Fruit fly (Drosophila melanogaster) whole organism, embryonic: Measurements from ENCODE around the gene Targ3.

Experiments used
- B-H1 ChIP-seq: fragments of 200-800 bp; sonication (Bioruptor generic); IDR thresholded peaks from 3 replicates; pipeline ENCODE4 v1.3.6; 2022; ENCODE audit warnings: missing biosample characterization, missing genetic modification characterization
- Bgb ChIP-seq: fragments of 200-800 bp; sonication (Bioruptor generic); IDR thresholded peaks from 2 replicates; pipeline ENCODE4 v1.3.6; 2022; ENCODE audit warnings: missing biosample characterization, missing genetic modification characterization; ENCODE audit not compliant: partially characterized antibody
- C15 ChIP-seq: fragments of 200-800 bp; sonication (Bioruptor generic); IDR thresholded peaks from 3 replicates; pipeline ENCODE4 v1.3.6; 2022; ENCODE audit warnings: missing biosample characterization, missing genetic modification characterization
- CG10267 ChIP-seq: fragments of 200-800 bp; sonication (Bioruptor generic); optimal IDR thresholded peaks from 2 replicates; lab custom pipeline; 2018; ENCODE audit warnings: missing biosample characterization, mild to moderate bottlenecking, missing genetic modification characterization, moderate library complexity
- CG10462 ChIP-seq: fragments of 200-800 bp; sonication (Bioruptor generic); optimal IDR thresholded peaks from 2 replicates; lab custom pipeline; 2016; ENCODE audit warnings: missing biosample characterization, missing genetic modification characterization
- CG11093 ChIP-seq: fragments of 200-800 bp; sonication (Bioruptor generic); IDR thresholded peaks from 3 replicates; pipeline ENCODE4 v1.3.6; 2022; ENCODE audit warnings: missing biosample characterization, missing genetic modification characterization
- CG11247 ChIP-seq: fragments of 200-800 bp; sonication (Bioruptor generic); IDR thresholded peaks from 2 replicates; pipeline ENCODE4 v1.3.6; 2022; ENCODE audit warnings: missing biosample characterization, missing genetic modification characterization
- CG11398 ChIP-seq: fragments of 200-800 bp; sonication (Bioruptor generic); optimal IDR thresholded peaks from 2 replicates; lab custom pipeline; 2016; ENCODE audit warnings: missing biosample characterization, missing genetic modification characterization
- CG11560 ChIP-seq: fragments of 200-800 bp; sonication (Bioruptor generic); IDR thresholded peaks from 3 replicates; pipeline ENCODE4 v1.3.6; 2022; ENCODE audit warnings: missing biosample characterization, missing genetic modification characterization
- CG14710 ChIP-seq: fragments of 200-800 bp; sonication (Bioruptor generic); optimal IDR thresholded peaks from 3 replicates; lab custom pipeline; 2019; ENCODE audit warnings: missing biosample characterization, mild to moderate bottlenecking, missing genetic modification characterization, moderate library complexity
- CG15696 ChIP-seq: fragments of 200-800 bp; sonication (Bioruptor generic); optimal IDR thresholded peaks from 2 replicates; lab custom pipeline; 2019; ENCODE audit warnings: missing biosample characterization, mild to moderate bottlenecking, missing genetic modification characterization, moderate library complexity
- CG18262 ChIP-seq: fragments of 200-800 bp; optimal IDR thresholded peaks from 3 replicates; lab custom pipeline; 2019; ENCODE audit warnings: missing biosample characterization, mild to moderate bottlenecking, missing genetic modification characterization, moderate library complexity
- CG2678 ChIP-seq: fragments of 200-800 bp; sonication (Bioruptor generic); optimal IDR thresholded peaks from 3 replicates; lab custom pipeline; 2019; ENCODE audit warnings: missing biosample characterization, mild to moderate bottlenecking, missing genetic modification characterization, moderate library complexity
- CG2712 ChIP-seq: fragments of 200-800 bp; optimal IDR thresholded peaks from 3 replicates; lab custom pipeline; 2019; ENCODE audit warnings: missing biosample characterization, mild to moderate bottlenecking, missing genetic modification characterization, moderate library complexity
- CG31441 ChIP-seq: fragments of 200-800 bp; sonication (Bioruptor generic); IDR thresholded peaks from 2 replicates; pipeline ENCODE4 v1.3.6; 2022; ENCODE audit warnings: missing biosample characterization, missing genetic modification characterization
- CG4707 ChIP-seq: fragments of 200-800 bp; sonication (Bioruptor generic); optimal IDR thresholded peaks from 2 replicates; lab custom pipeline; 2018; ENCODE audit warnings: missing biosample characterization, mild to moderate bottlenecking, missing genetic modification characterization, moderate library complexity
- CG6791 ChIP-seq: fragments of 200-800 bp; sonication (Bioruptor generic); IDR thresholded peaks from 3 replicates; pipeline ENCODE4 v1.3.6; 2022; ENCODE audit warnings: missing biosample characterization, missing genetic modification characterization; ENCODE audit not compliant: partially characterized antibody
- CG7963 ChIP-seq: fragments of 200-800 bp; sonication (Bioruptor generic); IDR thresholded peaks from 3 replicates; pipeline ENCODE4 v1.3.6; 2022; ENCODE audit warnings: missing biosample characterization, missing genetic modification characterization; ENCODE audit not compliant: partially characterized antibody
- CG8765 ChIP-seq: fragments of 200-800 bp; sonication (Bioruptor generic); IDR thresholded peaks from 2 replicates; pipeline ENCODE4 v1.3.6; 2022; ENCODE audit warnings: missing biosample characterization, missing genetic modification characterization
- CG9215 ChIP-seq: fragments of 200-800 bp; sonication (Bioruptor generic); IDR thresholded peaks from 2 replicates; pipeline ENCODE4 v1.3.6; 2022; ENCODE audit warnings: missing biosample characterization, missing genetic modification characterization
- Dip2 ChIP-seq: fragments of 200-800 bp; sonication (Bioruptor generic); IDR thresholded peaks from 2 replicates; pipeline ENCODE4 v1.3.6; 2022; ENCODE audit warnings: missing biosample characterization, missing genetic modification characterization
- Doc3 ChIP-seq: fragments of 200-800 bp; sonication (Bioruptor generic); IDR thresholded peaks from 3 replicates; pipeline ENCODE4 v1.3.6; 2022; ENCODE audit warnings: missing biosample characterization, missing genetic modification characterization; ENCODE audit not compliant: partially characterized antibody
- Drgx ChIP-seq: fragments of 200-800 bp; sonication (Bioruptor generic); IDR thresholded peaks from 2 replicates; pipeline ENCODE4 v1.3.6; 2022; ENCODE audit warnings: missing biosample characterization, missing genetic modification characterization
- Elba2 ChIP-seq: fragments of 200-800 bp; sonication (Bioruptor generic); optimal IDR thresholded peaks from 3 replicates; lab custom pipeline; 2016; ENCODE audit warnings: missing biosample characterization, missing genetic modification characterization
- Ets65A ChIP-seq: fragments of 200-800 bp; sonication (Bioruptor generic); peaks from one replicate; lab custom pipeline; 2016; ENCODE audit warnings: missing biosample characterization, missing genetic modification characterization
- Fer2 ChIP-seq: fragments of 200-800 bp; sonication (Bioruptor generic); optimal IDR thresholded peaks from 2 replicates; lab custom pipeline; 2018; ENCODE audit warnings: missing biosample characterization, mild to moderate bottlenecking, missing genetic modification characterization, moderate library complexity
- HLH4C ChIP-seq: fragments of 200-800 bp; sonication (Bioruptor generic); IDR thresholded peaks from 3 replicates; pipeline ENCODE4 v1.3.6; 2022; ENCODE audit warnings: missing biosample characterization, missing genetic modification characterization; ENCODE audit not compliant: partially characterized antibody
- Med ChIP-seq: fragments of 200-800 bp; sonication (Bioruptor generic); peaks from one replicate; lab custom pipeline; 2016; ENCODE audit warnings: missing biosample characterization, missing genetic modification characterization, mild to moderate bottlenecking, inconsistent platforms, moderate library complexity
- Opbp ChIP-seq: fragments of 200-800 bp; sonication (Bioruptor generic); IDR thresholded peaks from 3 replicates; pipeline ENCODE4 v1.3.6; 2022; ENCODE audit warnings: missing biosample characterization, missing genetic modification characterization; ENCODE audit not compliant: partially characterized antibody
- Scr ChIP-seq: fragments of 200-800 bp; sonication (Bioruptor generic); IDR thresholded peaks from 2 replicates; pipeline ENCODE4 v1.3.6; 2022; ENCODE audit warnings: missing biosample characterization, missing genetic modification characterization; ENCODE audit not compliant: partially characterized antibody
- Sox102F ChIP-seq: fragments of 200-800 bp; sonication (Bioruptor generic); optimal IDR thresholded peaks from 2 replicates; lab custom pipeline; 2018; ENCODE audit warnings: missing biosample characterization, mild to moderate bottlenecking, missing genetic modification characterization, moderate library complexity
- TFAM ChIP-seq: fragments of 200-800 bp; sonication (Bioruptor generic); optimal IDR thresholded peaks from 2 replicates; lab custom pipeline; 2017; ENCODE audit warnings: missing biosample characterization, missing genetic modification characterization, inconsistent platforms
- Taf1 ChIP-seq: fragments of 200-800 bp; sonication (Bioruptor generic); IDR thresholded peaks from 2 replicates; pipeline ENCODE4 v1.3.6; 2022; ENCODE audit warnings: missing biosample characterization, missing genetic modification characterization
- az2 ChIP-seq: fragments of 200-800 bp; sonication (Bioruptor generic); optimal IDR thresholded peaks from 3 replicates; lab custom pipeline; 2016; ENCODE audit warnings: missing biosample characterization, missing genetic modification characterization
- bbx ChIP-seq: fragments of 200-800 bp; sonication (Bioruptor generic); IDR thresholded peaks from 2 replicates; pipeline ENCODE4 v1.3.6; 2022; ENCODE audit warnings: missing biosample characterization, missing genetic modification characterization; ENCODE audit not compliant: partially characterized antibody
- da ChIP-seq: fragments of 200-800 bp; sonication (Bioruptor generic); optimal IDR thresholded peaks from 2 replicates; lab custom pipeline; 2016; ENCODE audit warnings: missing biosample characterization, missing genetic modification characterization
- dm ChIP-seq: fragments of 200-800 bp; sonication (Bioruptor generic); optimal IDR thresholded peaks from 3 replicates; lab custom pipeline; 2016; ENCODE audit warnings: missing biosample characterization, missing genetic modification characterization
- fd64A ChIP-seq: fragments of 200-800 bp; sonication (Bioruptor generic); optimal IDR thresholded peaks from 3 replicates; lab custom pipeline; 2018; ENCODE audit warnings: missing biosample characterization, mild to moderate bottlenecking, missing genetic modification characterization
- ftz-f1 ChIP-seq: fragments of 200-800 bp; sonication (Bioruptor generic); optimal IDR thresholded peaks from 2 replicates; lab custom pipeline; 2016; ENCODE audit warnings: missing biosample characterization, missing genetic modification characterization
- gem ChIP-seq: fragments of 200-800 bp; sonication (Bioruptor generic); optimal IDR thresholded peaks from 2 replicates; lab custom pipeline; 2019; ENCODE audit warnings: missing biosample characterization, mild to moderate bottlenecking, missing genetic modification characterization, moderate library complexity
- lab ChIP-seq: fragments of 200-800 bp; sonication (Bioruptor generic); optimal IDR thresholded peaks from 3 replicates; lab custom pipeline; 2017; ENCODE audit warnings: missing biosample characterization, missing genetic modification characterization, mild to moderate bottlenecking, moderate library complexity, missing genetic modification reagents
- nerfin-2 ChIP-seq: fragments of 200-800 bp; sonication (Bioruptor generic); IDR thresholded peaks from 2 replicates; pipeline ENCODE4 v1.3.6; 2022; ENCODE audit warnings: missing biosample characterization, missing genetic modification characterization; ENCODE audit not compliant: partially characterized antibody
- peb ChIP-seq: fragments of 200-800 bp; sonication (Bioruptor generic); IDR thresholded peaks from 2 replicates; pipeline ENCODE4 v1.3.6; 2022; ENCODE audit warnings: missing biosample characterization, missing genetic modification characterization
- schlank ChIP-seq: fragments of 200-800 bp; sonication (Bioruptor generic); optimal IDR thresholded peaks from 2 replicates; lab custom pipeline; 2018; ENCODE audit warnings: missing biosample characterization, mild to moderate bottlenecking, missing genetic modification characterization
- tna ChIP-seq: fragments of 200-800 bp; sonication (Bioruptor generic); IDR thresholded peaks from 2 replicates; pipeline ENCODE4 v1.3.6; 2022; ENCODE audit warnings: missing biosample characterization, missing genetic modification characterization; ENCODE audit not compliant: partially characterized antibody

The Targ3 gene

dm6 chr3L:21241447-21241983, 44.9 kb downstream of the Targ3 start (continued):
- TF ChIP-seq peb (GFP tag; lab: Robert Waterston, UW) (no peak), Dip2 (GFP tag; lab: Robert Waterston, UW) (no peak), CG10462 (GFP tag; lab: Kevin White, UChicago) (no peak), CG10267 (tag; lab: Kevin White, UChicago) (no peak), Elba2 (no peak), CG2678 (tag; lab: Kevin White, UChicago) (no peak), Taf1 (GFP tag; lab: Robert Waterston, UW) (no peak), CG6791 (GFP tag; lab: Robert Waterston, UW) (no peak), CG11093 (GFP tag; lab: Robert Waterston, UW) (no peak)

dm6 chr3L:21242958-21243357, 46.3 kb downstream of the Targ3 start:
- TF ChIP-seq Opbp (GFP tag; lab: Robert Waterston, UW) (0 out of 3 replicates have a peak, but pooled peaks have one; percentile 25), Med (GFP tag; lab: Kevin White, UChicago) (peak; percentile 10), lab (no peak), Doc3 (GFP tag; lab: Robert Waterston, UW) (no peak), B-H1 (GFP tag; lab: Robert Waterston, UW) (no peak), nerfin-2 (peak; percentile 33; the same call in 1 of the 2 replicates), CG15696 (tag; lab: Kevin White, UChicago) (no peak), tna (GFP tag; lab: Robert Waterston, UW) (peak; percentile 55; the same call in 1 of the 2 replicates), bbx (GFP tag; lab: Robert Waterston, UW) (peak; percentile 34), CG8765 (GFP tag; lab: Robert Waterston, UW) (no peak), C15 (no peak), Bgb (GFP tag; lab: Robert Waterston, UW) (peak; percentile 38; the same call in 1 of the 2 replicates), dm (GFP tag; lab: Kevin White, UChicago) (no peak), fd64A (GFP tag; lab: Kevin White, UChicago) (no peak), HLH4C (GFP tag; lab: Robert Waterston, UW) (peak; percentile 65), CG7963 (GFP tag; lab: Robert Waterston, UW) (0 out of 3 replicates have a peak, but pooled peaks have one; percentile 38), Scr (GFP tag; lab: Robert Waterston, UW) (0 out of 2 replicates have a peak, but pooled peaks have one; percentile 16), schlank (no peak), Ets65A (GFP tag; lab: Kevin White, UChicago) (peak; percentile 93), CG14710 (tag; lab: Kevin White, UChicago) (no peak), CG11560 (tag; lab: Robert Waterston, UW) (no peak), CG4707 (no peak), ftz-f1 (GFP tag; lab: Kevin White, UChicago) (no peak), gem (tag; lab: Kevin White, UChicago) (no peak), da (GFP tag; lab: Kevin White, UChicago) (no peak)

dm6 chr3L:21243417-21243816, 46.8 kb downstream of the Targ3 start:
- TF ChIP-seq gem (tag; lab: Kevin White, UChicago) (peak; percentile 19), CG9215 (GFP tag; lab: Robert Waterston, UW) (no peak), CG2712 (tag; lab: Kevin White, UChicago) (peak; percentile 0), az2 (GFP tag; lab: Kevin White, UChicago) (no peak), Fer2 (tag; lab: Kevin White, UChicago) (no peak), CG31441 (0 out of 2 replicates have a peak, but pooled peaks have one; percentile 20), CG11398 (no peak), TFAM (GFP tag; lab: Kevin White, UChicago) (no peak), Drgx (GFP tag; lab: Robert Waterston, UW) (0 out of 2 replicates have a peak, but pooled peaks have one; percentile 23), CG18262 (tag; lab: Kevin White, UChicago) (peak; percentile 5), CG11247 (GFP tag; lab: Robert Waterston, UW) (no peak), Sox102F (GFP tag; lab: Kevin White, UChicago) (peak; percentile 1)
